Worm (Caenorhabditis elegans): ENCODE measurements around the gene ugt-13.

- TF ChIP-seq ceh-36 (tag; optimal IDR thresholded peaks at IDR 0.05) = no peak
- TF ChIP-seq ama-1 (optimal IDR thresholded peaks at IDR 0.05) = no peak
- TF ChIP-seq hmg-4 (GFP tag; optimal IDR thresholded peaks at IDR 0.05) = no peak
- no peak for TF ChIP-seq ets-7 (tag; optimal IDR thresholded peaks at IDR 0.05)
- TF ChIP-seq tra-4 (tag; optimal IDR thresholded peaks at IDR 0.05) = no peak
- no peak for TF ChIP-seq hnd-1 (tag; optimal IDR thresholded peaks at IDR 0.05)
- no peak for TF ChIP-seq F13C5.2 (tag; optimal IDR thresholded peaks at IDR 0.05)
- no peak for TF ChIP-seq flt-1 (GFP tag; IDR thresholded peaks at IDR 0.05)
- no peak for TF ChIP-seq tbx-11 (GFP tag; IDR thresholded peaks at IDR 0.05)
- no peak for TF ChIP-seq hmbx-1 (tag; optimal IDR thresholded peaks at IDR 0.05)
- no peak for TF ChIP-seq scrt-1 (GFP tag; IDR thresholded peaks at IDR 0.05)
These were observed 17.4 kb upstream of the ugt-13 start for ce11 chrV:4891305-4891704.

Measured in whole organism, early embryonic.